Worm (Caenorhabditis elegans) whole organism, midembryonic: ENCODE data around the gene acy-3.
A peak's percentile ranks its signal among the peaks of the same experiment; 100 is the strongest.

Experiments
- cog-1 ChIP-seq: sonication (generic microtip); optimal IDR thresholded peaks from 2 replicates; lab custom pipeline; 2016; ENCODE audit warnings: missing genetic modification characterization, missing compliant biosample characterization
- flt-1 ChIP-seq: fragments of 200-800 bp; sonication (Bioruptor generic); IDR thresholded peaks from 2 replicates; pipeline ENCODE4 v1.3.6; 2022; ENCODE audit warnings: missing genetic modification characterization, missing compliant biosample characterization
- klf-2 ChIP-seq: fragments of 200-800 bp; sonication (Bioruptor generic); conservative IDR thresholded peaks from 2 replicates; pipeline ENCODE4 v1.3.6; 2022; ENCODE audit warnings: missing genetic modification reagents, missing genetic modification characterization, missing compliant biosample characterization
- med-1 ChIP-seq: sonication (generic microtip); optimal IDR thresholded peaks from 2 replicates; lab custom pipeline; 2017; ENCODE audit warnings: missing genetic modification characterization, mild to moderate bottlenecking, missing compliant biosample characterization, antibody characterized with exemption, missing genetic modification reagents; ENCODE audit not compliant: insufficient read depth
- ref-1 ChIP-seq: fragments of 200-800 bp; sonication (Bioruptor generic); conservative IDR thresholded peaks from 2 replicates; pipeline ENCODE4 v1.3.6; 2022; ENCODE audit warnings: missing genetic modification reagents, missing genetic modification characterization, missing compliant biosample characterization
- tab-1 ChIP-seq: fragments of 200-800 bp; sonication (Bioruptor generic); IDR thresholded peaks from 2 replicates; pipeline ENCODE4 v1.3.6; 2022; ENCODE audit warnings: missing genetic modification characterization, missing compliant biosample characterization
- ztf-23 ChIP-seq: fragments of 200-800 bp; sonication (Bioruptor generic); IDR thresholded peaks from 2 replicates; pipeline ENCODE4 v1.3.6; 2022; ENCODE audit warnings: missing genetic modification reagents, missing genetic modification characterization, missing compliant biosample characterization
- ztf-29 ChIP-seq: fragments of 200-800 bp; sonication (Bioruptor generic); IDR thresholded peaks from 2 replicates; pipeline ENCODE4 v1.3.6; 2022; ENCODE audit warnings: missing genetic modification reagents, missing genetic modification characterization, missing compliant biosample characterization

DNA sequence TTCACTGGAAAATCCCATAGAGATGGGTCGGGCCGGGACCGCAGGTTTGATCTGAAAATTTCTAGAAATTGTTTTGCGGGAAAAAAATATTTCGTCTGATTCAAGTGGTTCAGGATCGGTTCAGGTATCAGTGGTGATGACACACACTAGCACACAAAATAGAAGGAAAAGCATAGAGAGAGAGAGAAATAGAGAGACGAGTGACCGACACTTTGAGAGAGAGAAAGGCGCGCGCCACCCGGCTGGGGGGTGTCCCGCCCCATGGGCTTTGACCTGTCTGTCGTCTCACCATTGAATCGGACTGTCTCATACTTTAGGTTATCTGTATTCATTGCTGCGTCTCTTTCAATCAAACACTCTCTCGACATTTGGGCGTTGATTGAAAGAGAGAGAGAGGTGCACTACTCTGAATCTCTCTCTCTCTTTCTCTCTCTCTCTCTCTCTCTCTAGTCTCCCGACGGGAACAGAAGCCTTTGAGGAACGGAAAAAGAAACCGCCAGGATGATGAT is at the start of gene acy-3:
- TF ChIP-seq tab-1 (GFP tag; lab: Robert Waterston, UW) (0 out of 2 replicates have a peak, but pooled peaks have one; percentile 27), ref-1 (no peak), med-1 (GFP tag; lab: Kevin White, UChicago) (no peak), ztf-23 (GFP tag; lab: Robert Waterston, UW) (no peak), flt-1 (GFP tag; lab: Robert Waterston, UW) (no peak), ztf-29 (no peak), klf-2 (GFP tag; lab: Robert Waterston, UW) (no peak), cog-1 (tag; lab: Kevin White, UChicago) (no peak)
